Worm (Caenorhabditis elegans) whole organism, young adult: Measurements from ENCODE around the gene fbxc-51.

Source experiments
- F10E7.11 ChIP-seq: sonication (generic microtip); optimal IDR thresholded peaks from 2 replicates; lab custom pipeline; 2017; ENCODE audit warnings: mild to moderate bottlenecking, missing genetic modification characterization, moderate library complexity, missing compliant biosample characterization
- F23B12.7 ChIP-seq: sonication (generic microtip); optimal IDR thresholded peaks from 2 replicates; lab custom pipeline; 2017; ENCODE audit warnings: missing genetic modification characterization, mild to moderate bottlenecking, missing compliant biosample characterization, antibody characterized with exemption, moderate library complexity; ENCODE audit not compliant: insufficient read depth
- F49E8.2 ChIP-seq: sonication (generic microtip); optimal IDR thresholded peaks from 3 replicates; lab custom pipeline; 2017; ENCODE audit warnings: missing genetic modification characterization, mild to moderate bottlenecking, missing compliant biosample characterization, antibody characterized with exemption, moderate library complexity; ENCODE audit not compliant: insufficient read depth
- cebp-1 ChIP-seq, 2 experiments: fragments of 200-800 bp in 1 of 2; sonication (Bioruptor generic) in 1 of 2; sonication (generic microtip) in 1 of 2; IDR thresholded peaks in 1 of 2; optimal IDR thresholded peaks in 1 of 2; 2 replicates each; pipeline versions ENCODE4 v1.3.6 to Lab custom; 2017 to 2022; ENCODE audit warnings: missing compliant biosample characterization in 2 of 2, missing genetic modification characterization in 2 of 2, mild to moderate bottlenecking in 1 of 2, missing genetic modification reagents in 1 of 2, moderate library complexity in 1 of 2
- dpff-1 ChIP-seq: sonication (generic microtip); optimal IDR thresholded peaks from 2 replicates; lab custom pipeline; 2017; ENCODE audit warnings: mild to moderate bottlenecking, missing genetic modification characterization, missing compliant biosample characterization
- egl-44 ChIP-seq: fragments of 200-800 bp; sonication (Bioruptor generic); IDR thresholded peaks from 2 replicates; pipeline ENCODE4 v1.3.6; 2022; ENCODE audit warnings: missing genetic modification reagents, missing genetic modification characterization, missing compliant biosample characterization
- ets-4 ChIP-seq: fragments of 200-800 bp; sonication (Bioruptor generic); optimal IDR thresholded peaks from 2 replicates; lab custom pipeline; 2018; ENCODE audit warnings: mild to moderate bottlenecking, missing genetic modification characterization, missing compliant biosample characterization
- him-1 ChIP-seq: sonication (generic microtip); optimal IDR thresholded peaks from 2 replicates; lab custom pipeline; 2016; ENCODE audit warnings: missing genotype, missing genetic modification reagents, missing genetic modification characterization, missing compliant biosample characterization
- lin-54 ChIP-seq: fragments of 200-800 bp; sonication (Bioruptor generic); optimal IDR thresholded peaks from 2 replicates; lab custom pipeline; 2018; ENCODE audit warnings: mild to moderate bottlenecking, missing genetic modification characterization, missing compliant biosample characterization
- lir-1 ChIP-seq: fragments of 200-800 bp; sonication (Bioruptor generic); conservative IDR thresholded peaks from 2 replicates; pipeline ENCODE4 v1.3.6; 2022; ENCODE audit warnings: missing genetic modification reagents, missing genetic modification characterization, missing compliant biosample characterization
- lsl-1 ChIP-seq: fragments of 200-800 bp; sonication (Bioruptor generic); optimal IDR thresholded peaks from 2 replicates; lab custom pipeline; 2018; ENCODE audit warnings: mild to moderate bottlenecking, missing genetic modification characterization, moderate library complexity, missing compliant biosample characterization
- madf-10 ChIP-seq: sonication (generic microtip); optimal IDR thresholded peaks from 2 replicates; lab custom pipeline; 2016; ENCODE audit warnings: mild to moderate bottlenecking, missing genetic modification characterization, missing compliant biosample characterization
- madf-3 ChIP-seq: fragments of 200-800 bp; sonication (Bioruptor generic); IDR thresholded peaks from 2 replicates; pipeline ENCODE4 v1.3.6; 2022; ENCODE audit warnings: missing genetic modification reagents, missing genetic modification characterization, missing compliant biosample characterization
- mxl-1 ChIP-seq: sonication (generic microtip); optimal IDR thresholded peaks from 2 replicates; lab custom pipeline; 2016; ENCODE audit warnings: missing genetic modification characterization, missing compliant biosample characterization
- nhr-179 ChIP-seq: sonication (generic microtip); optimal IDR thresholded peaks from 2 replicates; lab custom pipeline; 2016; ENCODE audit warnings: mild to moderate bottlenecking, missing genetic modification characterization, missing compliant biosample characterization
- nhr-80 ChIP-seq: sonication (generic microtip); optimal IDR thresholded peaks from 2 replicates; lab custom pipeline; 2016; ENCODE audit warnings: missing genetic modification characterization, missing compliant biosample characterization
- pbrm-1 ChIP-seq: fragments of 200-800 bp; sonication (Bioruptor generic); IDR thresholded peaks from 2 replicates; pipeline ENCODE4 v1.3.6; 2022; ENCODE audit warnings: missing genetic modification reagents, missing genetic modification characterization, missing compliant biosample characterization
- rec-8 ChIP-seq, 2 experiments: sonication (generic microtip); optimal IDR thresholded peaks; 2 replicates each; lab custom pipeline; 2016; ENCODE audit warnings: mild to moderate bottlenecking in 2 of 2, missing genetic modification characterization in 2 of 2, missing genetic modification reagents in 2 of 2, missing genotype in 2 of 2, missing biosample characterization in 1 of 2, missing compliant biosample characterization in 1 of 2, moderate library complexity in 1 of 2
- rpc-1 ChIP-seq, 2 experiments: fragments of 150-350 bp in 1 of 2; sonication (generic microtip) in 1 of 2; optimal IDR thresholded peaks; 2 replicates each; lab custom pipeline; 2014 to 2018; ENCODE audit warnings: missing biosample characterization in 1 of 2, missing genetic modification characterization in 1 of 2, missing genetic modification reagents in 1 of 2, missing genotype in 1 of 2
- sdz-38 ChIP-seq: sonication (generic microtip); optimal IDR thresholded peaks from 2 replicates; lab custom pipeline; 2016; ENCODE audit warnings: missing genotype, missing genetic modification characterization, missing compliant biosample characterization
- sea-2 ChIP-seq: fragments of 200-800 bp; sonication (Bioruptor generic); IDR thresholded peaks from 2 replicates; pipeline ENCODE4 v1.3.6; 2022; ENCODE audit warnings: missing genetic modification characterization, missing compliant biosample characterization
- snpc-1.3 ChIP-seq: sonication (generic microtip); optimal IDR thresholded peaks from 2 replicates; lab custom pipeline; 2017; ENCODE audit warnings: missing genetic modification characterization, mild to moderate bottlenecking, missing compliant biosample characterization, antibody characterized with exemption, moderate library complexity, missing genotype, missing genetic modification reagents; ENCODE audit not compliant: insufficient read depth
- snpc-4 ChIP-seq, 5 experiments: fragments of 150-350 bp in 1 of 5; sonication (generic microtip) in 4 of 5; optimal IDR thresholded peaks; 2 replicates each; lab custom pipeline; 2014 to 2018; ENCODE audit warnings: missing genetic modification characterization in 5 of 5, missing biosample characterization in 3 of 5, antibody characterized with exemption in 2 of 5, mild to moderate bottlenecking in 2 of 5, missing compliant biosample characterization in 2 of 5, missing genotype in 2 of 5, moderate library complexity in 2 of 5, missing genetic modification reagents in 1 of 5
- tlf-1 ChIP-seq: fragments of 200-800 bp; sonication (Bioruptor generic); optimal IDR thresholded peaks from 2 replicates; lab custom pipeline; 2018; ENCODE audit warnings: mild to moderate bottlenecking, missing genetic modification characterization, missing compliant biosample characterization
- xnd-1 ChIP-seq: sonication (generic microtip); optimal IDR thresholded peaks from 2 replicates; lab custom pipeline; 2016; ENCODE audit warnings: missing genotype, missing genetic modification reagents, missing genetic modification characterization, missing compliant biosample characterization
- zfh-2 ChIP-seq: fragments of 200-800 bp; sonication (Bioruptor generic); conservative IDR thresholded peaks from 2 replicates; pipeline ENCODE4 v1.3.6; 2022; ENCODE audit warnings: missing genetic modification reagents, missing genetic modification characterization, missing compliant biosample characterization
- zim-3 ChIP-seq: sonication (generic microtip); optimal IDR thresholded peaks from 2 replicates; lab custom pipeline; 2017; ENCODE audit warnings: mild to moderate bottlenecking, missing genetic modification characterization, moderate library complexity, missing compliant biosample characterization
- ztf-18 ChIP-seq: sonication (generic microtip); optimal IDR thresholded peaks from 2 replicates; lab custom pipeline; 2016; ENCODE audit warnings: missing genotype, mild to moderate bottlenecking, missing genetic modification characterization, missing compliant biosample characterization
- ztf-6 ChIP-seq: fragments of 200-800 bp; sonication (Bioruptor generic); IDR thresholded peaks from 2 replicates; pipeline ENCODE4 v1.3.6; 2022; ENCODE audit warnings: missing genetic modification reagents, missing genetic modification characterization, missing compliant biosample characterization

The fbxc-51 gene

ce11 chrII:917324-917723 lies 48.7 kb downstream of the fbxc-51 start, which contains the start of gene fbxc-30:
TSS of gene fbxc-30 (plus strand) at chrII:917624.
- TF ChIP-seq F49E8.2 (tag; lab: Kevin White, UChicago) (no peak), rec-8 (tag; optimal IDR thresholded peaks at IDR 0.05; lab: Kevin White, UChicago) (no peak), rpc-1 (optimal IDR thresholded peaks at IDR 0.05; lab: Kevin White, UChicago) (no peak), rpc-1 (tag; optimal IDR thresholded peaks at IDR 0.05; lab: Kevin White, UChicago) (no peak), zim-3 (no peak), ztf-18 (tag; lab: Kevin White, UChicago) (no peak), nhr-179 (tag; lab: Kevin White, UChicago) (no peak), sea-2 (GFP tag; lab: Robert Waterston, UW) (no peak), sdz-38 (tag; lab: Kevin White, UChicago) (no peak), xnd-1 (tag; lab: Kevin White, UChicago) (no peak)

ce11 chrII:920326-920725 lies 51.7 kb downstream of the fbxc-51 start:
- TF ChIP-seq madf-10 (tag; lab: Kevin White, UChicago): no peak
- TF ChIP-seq lsl-1 (GFP tag; lab: Kevin White, UChicago): no peak
- no peak for TF ChIP-seq ztf-6 (GFP tag; lab: Robert Waterston, UW)
- TF ChIP-seq snpc-4 (GFP tag; optimal IDR thresholded peaks at IDR 0.05; lab: Kevin White, UChicago): no peak
- no peak for TF ChIP-seq snpc-4 (tag; optimal IDR thresholded peaks at IDR 0.05; lab: Kevin White, UChicago)
- no peak for TF ChIP-seq madf-3 (GFP tag; lab: Robert Waterston, UW)
- TF ChIP-seq lir-1: no peak
- TF ChIP-seq cebp-1 (GFP tag; IDR thresholded peaks at IDR 0.05; lab: Robert Waterston, UW): no peak
- no peak for TF ChIP-seq cebp-1 (tag; optimal IDR thresholded peaks at IDR 0.05; lab: Kevin White, UChicago)
- no peak for TF ChIP-seq pbrm-1
- TF ChIP-seq snpc-1.3 (tag; lab: Kevin White, UChicago): no peak
- no peak for TF ChIP-seq mxl-1 (tag; lab: Kevin White, UChicago)
- TF ChIP-seq egl-44: no peak
- TF ChIP-seq tlf-1: no peak
- no peak for TF ChIP-seq ets-4
- no peak for TF ChIP-seq dpff-1
- TF ChIP-seq nhr-80 (tag; lab: Kevin White, UChicago): no peak
- no peak for TF ChIP-seq F10E7.11 (tag; lab: Kevin White, UChicago)
- TF ChIP-seq him-1 (tag; lab: Kevin White, UChicago): no peak
- TF ChIP-seq zfh-2: no peak
- TF ChIP-seq lin-54 (GFP tag; lab: Kevin White, UChicago): no peak
- TF ChIP-seq F23B12.7: no peak
